Fruit fly (Drosophila melanogaster) whole organism, embryonic: ENCODE results near the gene CG14965.

Source experiments
- Atf3 ChIP-seq: fragments of 200-800 bp; sonication (Bioruptor generic); optimal IDR thresholded peaks from 3 replicates; lab custom pipeline; 2016; ENCODE audit warnings: missing biosample characterization, missing genetic modification characterization
- CG10366 ChIP-seq: fragments of 200-800 bp; sonication (Bioruptor generic); IDR thresholded peaks from 2 replicates; pipeline ENCODE4 v1.3.6; 2022; ENCODE audit warnings: missing biosample characterization, missing genetic modification characterization
- CG12659 ChIP-seq: fragments of 200-800 bp; sonication (Bioruptor generic); optimal IDR thresholded peaks from 3 replicates; lab custom pipeline; 2017; ENCODE audit warnings: mild to moderate bottlenecking, missing biosample characterization, missing genetic modification reagents, missing genetic modification characterization
- CG12744 ChIP-seq: fragments of 200-800 bp; sonication (Bioruptor generic); optimal IDR thresholded peaks from 2 replicates; lab custom pipeline; 2016; ENCODE audit warnings: missing biosample characterization, missing genetic modification characterization
- CG13123 ChIP-seq: fragments of 200-800 bp; sonication (Bioruptor generic); optimal IDR thresholded peaks from 2 replicates; lab custom pipeline; 2016; ENCODE audit warnings: missing biosample characterization, missing genetic modification characterization
- CG13424 ChIP-seq: fragments of 200-800 bp; sonication (Bioruptor generic); optimal IDR thresholded peaks from 2 replicates; lab custom pipeline; 2019; ENCODE audit warnings: missing biosample characterization, mild to moderate bottlenecking, missing genetic modification characterization, moderate library complexity
- CG13624 ChIP-seq: fragments of 200-800 bp; sonication (Bioruptor generic); optimal IDR thresholded peaks from 2 replicates; lab custom pipeline; 2016; ENCODE audit warnings: missing biosample characterization, missing genetic modification characterization
- CG15479 ChIP-seq: fragments of 200-800 bp; sonication (Bioruptor generic); optimal IDR thresholded peaks from 3 replicates; lab custom pipeline; 2019; ENCODE audit warnings: missing biosample characterization, mild to moderate bottlenecking, missing genetic modification characterization, moderate library complexity
- CG17829 ChIP-seq: fragments of 200-800 bp; optimal IDR thresholded peaks from 2 replicates; lab custom pipeline; 2019; ENCODE audit warnings: missing biosample characterization, mild to moderate bottlenecking, missing genetic modification characterization, moderate library complexity
- CG2202 ChIP-seq: fragments of 200-800 bp; sonication (Bioruptor generic); optimal IDR thresholded peaks from 2 replicates; lab custom pipeline; 2018; ENCODE audit warnings: missing biosample characterization, mild to moderate bottlenecking, missing genetic modification characterization
- CG3281 ChIP-seq: fragments of 200-800 bp; sonication (Bioruptor generic); optimal IDR thresholded peaks from 3 replicates; lab custom pipeline; 2017; ENCODE audit warnings: missing biosample characterization, mild to moderate bottlenecking, missing genetic modification characterization
- CG34224 ChIP-seq: fragments of 200-800 bp; sonication (Bioruptor generic); IDR thresholded peaks from 3 replicates; pipeline ENCODE4 v1.3.6; 2022; ENCODE audit warnings: missing biosample characterization, missing genetic modification characterization; ENCODE audit not compliant: partially characterized antibody
- CG42726 ChIP-seq: fragments of 200-800 bp; sonication (Bioruptor generic); IDR thresholded peaks from 2 replicates; pipeline ENCODE4 v1.3.6; 2022; ENCODE audit warnings: missing biosample characterization, missing genetic modification characterization; ENCODE audit not compliant: partially characterized antibody
- CG5953 ChIP-seq: fragments of 200-800 bp; sonication (Bioruptor generic); IDR thresholded peaks from 2 replicates; pipeline ENCODE4 v1.3.6; 2022; ENCODE audit warnings: missing biosample characterization, missing genetic modification characterization
- CG7357 ChIP-seq: fragments of 200-800 bp; sonication (Bioruptor generic); IDR thresholded peaks from 3 replicates; pipeline ENCODE4 v1.3.6; 2022; ENCODE audit warnings: missing biosample characterization, missing genetic modification characterization
- CG8290 ChIP-seq, 3 experiments: fragments of 200-800 bp; sonication (Bioruptor generic); optimal IDR thresholded peaks; 2 replicates each; lab custom pipeline; 2016 to 2019; ENCODE audit warnings: missing biosample characterization in 3 of 3, missing genetic modification characterization in 3 of 3, mild to moderate bottlenecking in 2 of 3, moderate library complexity in 1 of 3
- CG9932 ChIP-seq: fragments of 200-800 bp; sonication (Bioruptor generic); IDR thresholded peaks from 2 replicates; pipeline ENCODE4 v1.3.6; 2022; ENCODE audit warnings: missing biosample characterization, missing genetic modification characterization
- Chrac-16 ChIP-seq: fragments of 200-800 bp; sonication (Bioruptor generic); optimal IDR thresholded peaks from 3 replicates; lab custom pipeline; 2016; ENCODE audit warnings: missing biosample characterization, missing genetic modification characterization
- Deaf1 ChIP-seq: fragments of 200-800 bp; optimal IDR thresholded peaks from 3 replicates; lab custom pipeline; 2019; ENCODE audit warnings: missing biosample characterization, mild to moderate bottlenecking, missing genetic modification characterization, moderate library complexity
- Dfd ChIP-seq, 2 experiments: fragments of >200 bp; optimal IDR thresholded peaks; 2 replicates each; lab custom pipeline; 2017; ENCODE audit warnings: missing biosample characterization in 2 of 2, missing genetic modification characterization in 2 of 2
- ERR ChIP-seq: fragments of 200-800 bp; sonication (Bioruptor generic); optimal IDR thresholded peaks from 2 replicates; lab custom pipeline; 2016; ENCODE audit warnings: missing biosample characterization, missing genetic modification characterization
- Ets65A ChIP-seq: fragments of 200-800 bp; sonication (Bioruptor generic); peaks from one replicate; lab custom pipeline; 2016; ENCODE audit warnings: missing biosample characterization, missing genetic modification characterization
- Fer3 ChIP-seq: fragments of 200-800 bp; sonication (Bioruptor generic); optimal IDR thresholded peaks from 2 replicates; lab custom pipeline; 2018; ENCODE audit warnings: missing biosample characterization, mild to moderate bottlenecking, missing genetic modification characterization, moderate library complexity
- Med ChIP-seq: fragments of 200-800 bp; sonication (Bioruptor generic); peaks from one replicate; lab custom pipeline; 2016; ENCODE audit warnings: missing biosample characterization, missing genetic modification characterization, mild to moderate bottlenecking, inconsistent platforms, moderate library complexity
- Mes4 ChIP-seq: fragments of 200-800 bp; sonication (Bioruptor generic); optimal IDR thresholded peaks from 2 replicates; lab custom pipeline; 2016; ENCODE audit warnings: missing biosample characterization, missing genetic modification characterization
- Neu2 ChIP-seq: fragments of 200-800 bp; sonication (Bioruptor generic); optimal IDR thresholded peaks from 3 replicates; lab custom pipeline; 2016; ENCODE audit warnings: missing biosample characterization, missing genetic modification characterization, borderline replicate concordance
- NfI ChIP-seq: fragments of 200-800 bp; sonication (Bioruptor generic); optimal IDR thresholded peaks from 3 replicates; lab custom pipeline; 2018; ENCODE audit warnings: missing biosample characterization, mild to moderate bottlenecking, missing genetic modification characterization, moderate library complexity
- Oaz ChIP-seq: fragments of 200-800 bp; sonication (Bioruptor generic); IDR thresholded peaks from 2 replicates; pipeline ENCODE4 v1.3.6; 2022; ENCODE audit warnings: missing biosample characterization, missing genetic modification characterization
- Usf ChIP-seq: fragments of 200-800 bp; sonication (Bioruptor generic); optimal IDR thresholded peaks from 2 replicates; lab custom pipeline; 2017; ENCODE audit warnings: missing genotype, missing biosample characterization, missing genetic modification characterization
- chn ChIP-seq: fragments of 200-800 bp; sonication (Bioruptor generic); optimal IDR thresholded peaks from 2 replicates; lab custom pipeline; 2016; ENCODE audit warnings: missing biosample characterization, missing genetic modification characterization
- lab ChIP-seq: fragments of 200-800 bp; sonication (Bioruptor generic); optimal IDR thresholded peaks from 3 replicates; lab custom pipeline; 2017; ENCODE audit warnings: missing biosample characterization, missing genetic modification characterization, mild to moderate bottlenecking, moderate library complexity, missing genetic modification reagents
- lilli ChIP-seq: fragments of 200-800 bp; sonication (Bioruptor generic); optimal IDR thresholded peaks from 3 replicates; lab custom pipeline; 2016; ENCODE audit warnings: missing biosample characterization, missing genetic modification characterization
- lola ChIP-seq, 3 experiments: fragments of >200 bp in 2 of 3; fragments of 200-800 bp in 1 of 3; sonication (Bioruptor generic) in 1 of 3; optimal IDR thresholded peaks; 2 replicates each; lab custom pipeline; 2017 to 2019; ENCODE audit warnings: missing biosample characterization in 3 of 3, missing genetic modification characterization in 3 of 3, mild to moderate bottlenecking in 1 of 3, moderate library complexity in 1 of 3
- luna ChIP-seq: fragments of 200-800 bp; sonication (Bioruptor generic); optimal IDR thresholded peaks from 2 replicates; lab custom pipeline; 2016; ENCODE audit warnings: missing biosample characterization, missing genetic modification characterization
- mld ChIP-seq: fragments of 200-800 bp; sonication (Bioruptor generic); IDR thresholded peaks from 3 replicates; pipeline ENCODE4 v1.3.6; 2022; ENCODE audit warnings: missing biosample characterization, missing genetic modification characterization; ENCODE audit not compliant: partially characterized antibody
- p53 ChIP-seq: fragments of 200-800 bp; sonication (Bioruptor generic); optimal IDR thresholded peaks from 2 replicates; lab custom pipeline; 2016; ENCODE audit warnings: missing biosample characterization, missing genetic modification characterization
- sob ChIP-seq: fragments of 200-800 bp; sonication (Bioruptor generic); IDR thresholded peaks from 2 replicates; pipeline ENCODE4 v1.3.6; 2022; ENCODE audit warnings: missing biosample characterization, missing genetic modification characterization
- wdn ChIP-seq: fragments of 200-800 bp; sonication (Bioruptor generic); IDR thresholded peaks from 2 replicates; pipeline ENCODE4 v1.3.6; 2022; ENCODE audit warnings: missing biosample characterization, missing genetic modification characterization
- zfh1 ChIP-seq: fragments of 200-800 bp; sonication (Bioruptor generic); IDR thresholded peaks from 3 replicates; pipeline ENCODE4 v1.3.6; 2022; ENCODE audit warnings: missing biosample characterization, missing genetic modification characterization

Gene CG14965

dm6 chr3L:3157651-3158050, 34.6 kb downstream of the CG14965 start:
- TF ChIP-seq CG15479 (no peak), CG17829 (tag; lab: Kevin White, UChicago) (no peak), CG8290 (GFP tag; optimal IDR thresholded peaks at IDR 0.05; lab: Kevin White, UChicago) (no peak), CG8290 (tag; optimal IDR thresholded peaks at IDR 0.05; lab: Kevin White, UChicago) (no peak)

dm6 chr3L:3150376-3150775, 41.9 kb downstream of the CG14965 start:
- TF ChIP-seq Atf3 (GFP tag; lab: Kevin White, UChicago) (no peak), wdn (GFP tag; lab: Robert Waterston, UW) (no peak), CG34224 (GFP tag; lab: Robert Waterston, UW) (no peak), Oaz (GFP tag; lab: Robert Waterston, UW) (no peak), CG5953 (0 out of 2 replicates have a peak, but pooled peaks have one; percentile 4), CG2202 (tag; lab: Kevin White, UChicago) (no peak), CG13424 (tag; lab: Kevin White, UChicago) (no peak), NfI (no peak), Chrac-16 (GFP tag; lab: Kevin White, UChicago) (no peak), Deaf1 (tag; lab: Kevin White, UChicago) (no peak), Fer3 (tag; lab: Kevin White, UChicago) (no peak), lola (GFP tag; optimal IDR thresholded peaks at IDR 0.05; lab: Kevin White, UChicago) (no peak), CG13123 (GFP tag; lab: Kevin White, UChicago) (no peak), lab (GFP tag; lab: Kevin White, UChicago) (no peak), Dfd (GFP tag; optimal IDR thresholded peaks at IDR 0.05; lab: Kevin White, UChicago) (peak in 1 of 2 experiments; percentile 91), lilli (GFP tag; lab: Kevin White, UChicago) (no peak), Neu2 (GFP tag; lab: Kevin White, UChicago) (no peak), CG12744 (GFP tag; lab: Kevin White, UChicago) (no peak), mld (GFP tag; lab: Robert Waterston, UW) (no peak), CG8290 (GFP tag; optimal IDR thresholded peaks at IDR 0.05; lab: Kevin White, UChicago) (no peak), CG8290 (tag; optimal IDR thresholded peaks at IDR 0.05; lab: Kevin White, UChicago) (no peak), CG3281 (GFP tag; lab: Kevin White, UChicago) (no peak), p53 (no peak), luna (no peak), Med (GFP tag; lab: Kevin White, UChicago) (peak; percentile 53), CG42726 (GFP tag; lab: Robert Waterston, UW) (0 out of 2 replicates have a peak, but pooled peaks have one; percentile 21), sob (GFP tag; lab: Robert Waterston, UW) (0 out of 2 replicates have a peak, but pooled peaks have one; percentile 29), CG10366 (GFP tag; lab: Robert Waterston, UW) (no peak), CG12659 (GFP tag; lab: Kevin White, UChicago) (no peak), Ets65A (GFP tag; lab: Kevin White, UChicago) (peak; percentile 86), Mes4 (GFP tag; lab: Kevin White, UChicago) (no peak), Usf (GFP tag; lab: Kevin White, UChicago) (no peak), CG13624 (GFP tag; lab: Kevin White, UChicago) (no peak), ERR (GFP tag; lab: Kevin White, UChicago) (no peak), chn (GFP tag; lab: Kevin White, UChicago) (no peak), CG7357 (no peak), CG9932 (GFP tag; lab: Robert Waterston, UW) (no peak), zfh1 (no peak)
- TF ChIP-seq, all 482 proteins: peak for 6
